Worm (Caenorhabditis elegans): Measurements from ENCODE around the gene kbp-1.

The kbp-1 gene

ce11 chrIII:6871067-6871466 is 1.6 kb downstream of the kbp-1 start:
- TF ChIP-seq unc-55 (GFP tag; optimal IDR thresholded peaks at IDR 0.05) = peak; percentile 6
- TF ChIP-seq ceh-45 (GFP tag; IDR thresholded peaks at IDR 0.05) = no peak

- TF ChIP-seq pha-2 (tag; optimal IDR thresholded peaks at IDR 0.05) = no peak
- no peak for TF ChIP-seq F13H6.1 (tag; optimal IDR thresholded peaks at IDR 0.05)
- TF ChIP-seq ceh-30 (tag; optimal IDR thresholded peaks at IDR 0.05) = no peak
- no peak for TF ChIP-seq odd-2 (tag; optimal IDR thresholded peaks at IDR 0.05)
- no peak for TF ChIP-seq unc-55 (GFP tag; optimal IDR thresholded peaks at IDR 0.05)
These were observed 2.2 kb downstream of the kbp-1 start for ce11 chrIII:6871668-6872067.

- TF ChIP-seq ceh-31 (tag; optimal IDR thresholded peaks at IDR 0.05) (no peak), T23F11.4 (GFP tag; optimal IDR thresholded peaks at IDR 0.05) (no peak), ets-4 (tag; optimal IDR thresholded peaks at IDR 0.05) (no peak), C08G9.2 (tag; optimal IDR thresholded peaks at IDR 0.05) (no peak)
These were observed 3.2 kb downstream of the kbp-1 start, which contains the start of gene K04C2.3 for ce11 chrIII:6872534-6873150. K04C2.3 (plus strand) TSS chrIII:6873089.

- TF ChIP-seq ama-1 (optimal IDR thresholded peaks at IDR 0.05) = no peak
- TF ChIP-seq eyg-1 (tag; optimal IDR thresholded peaks at IDR 0.05) = no peak
- no peak for TF ChIP-seq T23F11.4 (GFP tag; optimal IDR thresholded peaks at IDR 0.05)
- no peak for TF ChIP-seq K09A11.1 (tag; optimal IDR thresholded peaks at IDR 0.05; ENCODE audit: insufficient read depth)
- no peak for TF ChIP-seq nhr-232 (tag; optimal IDR thresholded peaks at IDR 0.05)
- no peak for TF ChIP-seq tbx-7 (tag; optimal IDR thresholded peaks at IDR 0.05)
- TF ChIP-seq pax-1 (tag; optimal IDR thresholded peaks at IDR 0.05) = no peak
- TF ChIP-seq ceh-6 (GFP tag; optimal IDR thresholded peaks at IDR 0.05) = no peak
- no peak for TF ChIP-seq elt-4 (tag; optimal IDR thresholded peaks at IDR 0.05)
- no peak for TF ChIP-seq hlh-30 (tag; optimal IDR thresholded peaks at IDR 0.05; ENCODE audit: insufficient read depth)
- TF ChIP-seq ets-4 (tag; optimal IDR thresholded peaks at IDR 0.05) = no peak
- TF ChIP-seq pqm-1 (tag; optimal IDR thresholded peaks at IDR 0.05) = no peak
- TF ChIP-seq fkh-10 (GFP tag; optimal IDR thresholded peaks at IDR 0.05) = no peak
- TF ChIP-seq unc-55 (GFP tag; optimal IDR thresholded peaks at IDR 0.05) = no peak
- no peak for TF ChIP-seq ahr-1 (tag; optimal IDR thresholded peaks at IDR 0.05)
These were observed 4.3 kb downstream of the kbp-1 start for ce11 chrIII:6873724-6874123.

ce11 chrIII:6880797-6881196 is 11.4 kb downstream of the kbp-1 start, which contains the start of gene K04C2.7:
K04C2.7 (plus strand) TSS chrIII:6881097.
- TF ChIP-seq rnt-1 (tag; optimal IDR thresholded peaks at IDR 0.05) (no peak), ama-1 (optimal IDR thresholded peaks at IDR 0.05) (no peak), fax-1 (tag; optimal IDR thresholded peaks at IDR 0.05) (no peak), sox-4 (tag; optimal IDR thresholded peaks at IDR 0.05) (no peak), sdc-2 (tag; optimal IDR thresholded peaks at IDR 0.05) (no peak), syd-9 (tag; optimal IDR thresholded peaks at IDR 0.05) (no peak), ceh-34 (tag; optimal IDR thresholded peaks at IDR 0.05) (no peak), ref-2 (tag; optimal IDR thresholded peaks at IDR 0.05) (no peak), hlh-6 (tag; optimal IDR thresholded peaks at IDR 0.05) (no peak), nhr-11 (tag; optimal IDR thresholded peaks at IDR 0.05) (no peak)

- TF ChIP-seq hlh-30 (tag; optimal IDR thresholded peaks at IDR 0.05; ENCODE audit: insufficient read depth) = no peak
- no peak for TF ChIP-seq unc-42 (tag; optimal IDR thresholded peaks at IDR 0.05)
- no peak for TF ChIP-seq madf-2 (tag; optimal IDR thresholded peaks at IDR 0.05)
- TF ChIP-seq sdc-2 (tag; optimal IDR thresholded peaks at IDR 0.05) = no peak
- no peak for TF ChIP-seq hlh-8 (tag; optimal IDR thresholded peaks at IDR 0.05)
- no peak for TF ChIP-seq pha-2 (tag; optimal IDR thresholded peaks at IDR 0.05)
- TF ChIP-seq ets-4 (tag; optimal IDR thresholded peaks at IDR 0.05) = no peak
- no peak for TF ChIP-seq hlh-6 (tag; optimal IDR thresholded peaks at IDR 0.05)
These were observed 12.3 kb downstream of the kbp-1 start for ce11 chrIII:6881745-6882144.

Data from whole organism, late embryonic.